Fruit fly (Drosophila melanogaster) whole organism, embryonic: Measurements from ENCODE around the gene mRpS30.

ENCODE experiments used
- BEAF-32 ChIP-seq: fragments of 200-800 bp; sonication (Bioruptor generic); optimal IDR thresholded peaks from 3 replicates; lab custom pipeline; 2017; ENCODE audit warnings: missing biosample characterization, missing genetic modification characterization, mild to moderate bottlenecking, moderate library complexity, missing genetic modification reagents
- Bgb ChIP-seq: fragments of 200-800 bp; sonication (Bioruptor generic); IDR thresholded peaks from 2 replicates; pipeline ENCODE4 v1.3.6; 2022; ENCODE audit warnings: missing biosample characterization, missing genetic modification characterization; ENCODE audit not compliant: partially characterized antibody
- CG14441 ChIP-seq: fragments of 200-800 bp; sonication (Bioruptor generic); IDR thresholded peaks from 2 replicates; pipeline ENCODE4 v1.3.6; 2022; ENCODE audit warnings: missing biosample characterization, missing genetic modification characterization
- CG15479 ChIP-seq: fragments of 200-800 bp; sonication (Bioruptor generic); optimal IDR thresholded peaks from 3 replicates; lab custom pipeline; 2019; ENCODE audit warnings: missing biosample characterization, mild to moderate bottlenecking, missing genetic modification characterization, moderate library complexity
- CG16779 ChIP-seq: fragments of 200-800 bp; sonication (Bioruptor generic); IDR thresholded peaks from 2 replicates; pipeline ENCODE4 v1.3.6; 2022; ENCODE audit warnings: missing biosample characterization, missing genetic modification characterization
- CG17328 ChIP-seq: fragments of 200-800 bp; sonication (Bioruptor generic); IDR thresholded peaks from 2 replicates; pipeline ENCODE4 v1.3.6; 2022; ENCODE audit warnings: missing biosample characterization, missing genetic modification characterization
- CG17568 ChIP-seq: fragments of 200-800 bp; sonication (Bioruptor generic); optimal IDR thresholded peaks from 2 replicates; lab custom pipeline; 2018; ENCODE audit warnings: missing biosample characterization, mild to moderate bottlenecking, missing genetic modification characterization, moderate library complexity
- CG18262 ChIP-seq: fragments of 200-800 bp; optimal IDR thresholded peaks from 3 replicates; lab custom pipeline; 2019; ENCODE audit warnings: missing biosample characterization, mild to moderate bottlenecking, missing genetic modification characterization, moderate library complexity
- CG2678 ChIP-seq: fragments of 200-800 bp; sonication (Bioruptor generic); optimal IDR thresholded peaks from 3 replicates; lab custom pipeline; 2019; ENCODE audit warnings: missing biosample characterization, mild to moderate bottlenecking, missing genetic modification characterization, moderate library complexity
- CG2712 ChIP-seq: fragments of 200-800 bp; optimal IDR thresholded peaks from 3 replicates; lab custom pipeline; 2019; ENCODE audit warnings: missing biosample characterization, mild to moderate bottlenecking, missing genetic modification characterization, moderate library complexity
- CG30020 ChIP-seq: fragments of 200-800 bp; optimal IDR thresholded peaks from 2 replicates; lab custom pipeline; 2019; ENCODE audit warnings: missing biosample characterization, mild to moderate bottlenecking, missing genetic modification characterization, moderate library complexity
- CG31441 ChIP-seq: fragments of 200-800 bp; sonication (Bioruptor generic); IDR thresholded peaks from 2 replicates; pipeline ENCODE4 v1.3.6; 2022; ENCODE audit warnings: missing biosample characterization, missing genetic modification characterization
- CG3838 ChIP-seq: fragments of 200-800 bp; sonication (Bioruptor generic); optimal IDR thresholded peaks from 3 replicates; lab custom pipeline; 2016; ENCODE audit warnings: missing biosample characterization, missing genetic modification characterization
- CG6654 ChIP-seq: fragments of 200-800 bp; sonication (Bioruptor generic); optimal IDR thresholded peaks from 2 replicates; lab custom pipeline; 2017; ENCODE audit warnings: missing biosample characterization, mild to moderate bottlenecking, missing genetic modification characterization
- CG8089 ChIP-seq: fragments of 200-800 bp; sonication (Bioruptor generic); optimal IDR thresholded peaks from 3 replicates; lab custom pipeline; 2016; ENCODE audit warnings: missing biosample characterization, missing genetic modification characterization
- CG8388 ChIP-seq: fragments of 200-800 bp; sonication (Bioruptor generic); optimal IDR thresholded peaks from 2 replicates; lab custom pipeline; 2019; ENCODE audit warnings: missing biosample characterization, mild to moderate bottlenecking, missing genetic modification characterization, moderate library complexity
- Dek ChIP-seq: fragments of 200-800 bp; sonication (Bioruptor generic); optimal IDR thresholded peaks from 3 replicates; lab custom pipeline; 2019; ENCODE audit warnings: missing biosample characterization, mild to moderate bottlenecking, missing genetic modification characterization, moderate library complexity
- Dll ChIP-seq: fragments of 200-800 bp; sonication (Bioruptor generic); IDR thresholded peaks from 4 replicates; pipeline ENCODE4 v1.3.6; 2022; ENCODE audit warnings: missing biosample characterization, missing genetic modification characterization; ENCODE audit not compliant: partially characterized antibody
- E2f2 ChIP-seq: fragments of 200-800 bp; sonication (Bioruptor generic); IDR thresholded peaks from 2 replicates; pipeline ENCODE4 v1.3.6; 2022; ENCODE audit warnings: missing biosample characterization, missing genetic modification characterization
- Fer1 ChIP-seq: fragments of 200-800 bp; sonication (Bioruptor generic); optimal IDR thresholded peaks from 2 replicates; lab custom pipeline; 2017; ENCODE audit warnings: missing biosample characterization, mild to moderate bottlenecking, missing genetic modification characterization
- HLH3B ChIP-seq: fragments of 200-800 bp; sonication (Bioruptor generic); IDR thresholded peaks from 2 replicates; pipeline ENCODE4 v1.3.6; 2022; ENCODE audit warnings: missing biosample characterization, missing genetic modification characterization
- HmgD ChIP-seq: fragments of 200-800 bp; sonication (Bioruptor generic); optimal IDR thresholded peaks from 3 replicates; lab custom pipeline; 2016; ENCODE audit warnings: missing biosample characterization, missing genetic modification characterization
- HmgZ ChIP-seq: fragments of 200-800 bp; sonication (Bioruptor generic); optimal IDR thresholded peaks from 2 replicates; lab custom pipeline; 2018; ENCODE audit warnings: missing biosample characterization, mild to moderate bottlenecking, missing genetic modification characterization
- Hmx ChIP-seq: fragments of 200-800 bp; sonication (Bioruptor generic); optimal IDR thresholded peaks from 2 replicates; lab custom pipeline; 2016; ENCODE audit warnings: missing biosample characterization, missing genetic modification characterization
- Hr39 ChIP-seq: fragments of >200 bp; optimal IDR thresholded peaks from 2 replicates; lab custom pipeline; 2017
- Ravus ChIP-seq: fragments of 200-800 bp; sonication (Bioruptor generic); IDR thresholded peaks from 2 replicates; pipeline ENCODE4 v1.3.6; 2022; ENCODE audit warnings: missing biosample characterization, missing genetic modification characterization
- Spps ChIP-seq: fragments of 200-800 bp; sonication (Bioruptor generic); optimal IDR thresholded peaks from 2 replicates; lab custom pipeline; 2018; ENCODE audit warnings: missing biosample characterization, mild to moderate bottlenecking, missing genetic modification characterization
- Sry-δ ChIP-seq: fragments of 200-800 bp; sonication (Bioruptor generic); optimal IDR thresholded peaks from 2 replicates; lab custom pipeline; 2016; ENCODE audit warnings: missing biosample characterization, missing genetic modification characterization
- Stat92E ChIP-seq, 3 experiments: fragments of >200 bp in 2 of 3; fragments of 200-800 bp in 1 of 3; sonication (Bioruptor generic) in 1 of 3; optimal IDR thresholded peaks; 2 replicates each; lab custom pipeline; 2017 to 2019; ENCODE audit warnings: missing biosample characterization in 3 of 3, missing genetic modification characterization in 3 of 3, mild to moderate bottlenecking in 1 of 3, moderate library complexity in 1 of 3
- Trl ChIP-seq, 3 experiments: fragments of >200 bp in 2 of 3; fragments of 200-800 bp in 1 of 3; sonication (Bioruptor generic) in 1 of 3; optimal IDR thresholded peaks; 2 replicates in 1 of 3; 3 replicates in 2 of 3; lab custom pipeline; 2016 to 2017; ENCODE audit warnings: missing biosample characterization in 1 of 3, missing genetic modification characterization in 1 of 3
- abd-A ChIP-seq: fragments of 200-800 bp; sonication (Bioruptor generic); optimal IDR thresholded peaks from 3 replicates; lab custom pipeline; 2019; ENCODE audit warnings: missing biosample characterization, mild to moderate bottlenecking, missing genetic modification characterization, moderate library complexity
- ato ChIP-seq: fragments of 200-800 bp; sonication (Bioruptor generic); IDR thresholded peaks from 2 replicates; pipeline ENCODE4 v1.3.6; 2022; ENCODE audit warnings: missing biosample characterization, missing genetic modification characterization; ENCODE audit not compliant: partially characterized antibody
- btn ChIP-seq: fragments of 200-800 bp; sonication (Bioruptor generic); optimal IDR thresholded peaks from 2 replicates; lab custom pipeline; 2016; ENCODE audit warnings: missing biosample characterization, missing genetic modification characterization
- fu2 ChIP-seq: fragments of 200-800 bp; sonication (Bioruptor generic); optimal IDR thresholded peaks from 2 replicates; lab custom pipeline; 2016; ENCODE audit warnings: missing biosample characterization, missing genetic modification characterization
- hbn ChIP-seq: fragments of 200-800 bp; sonication (Bioruptor generic); IDR thresholded peaks from 2 replicates; pipeline ENCODE4 v1.3.6; 2022; ENCODE audit warnings: missing biosample characterization, missing genetic modification characterization; ENCODE audit not compliant: partially characterized antibody
- lov ChIP-seq, 2 experiments: fragments of 200-800 bp in 1 of 2; fragments of >200 bp in 1 of 2; sonication (Bioruptor generic) in 1 of 2; IDR thresholded peaks in 1 of 2; optimal IDR thresholded peaks in 1 of 2; 2 replicates in 1 of 2; 3 replicates in 1 of 2; pipeline versions ENCODE4 v1.3.6 to Lab custom; 2017 to 2022; ENCODE audit warnings: missing biosample characterization in 1 of 2, missing genetic modification characterization in 1 of 2
- mld ChIP-seq: fragments of 200-800 bp; sonication (Bioruptor generic); IDR thresholded peaks from 3 replicates; pipeline ENCODE4 v1.3.6; 2022; ENCODE audit warnings: missing biosample characterization, missing genetic modification characterization; ENCODE audit not compliant: partially characterized antibody
- nom ChIP-seq: fragments of 200-800 bp; sonication (Bioruptor generic); optimal IDR thresholded peaks from 2 replicates; lab custom pipeline; 2017; ENCODE audit warnings: missing biosample characterization, missing genetic modification characterization, mild to moderate bottlenecking, moderate library complexity, missing genetic modification reagents
- odd ChIP-seq: fragments of 200-800 bp; sonication (Bioruptor generic); optimal IDR thresholded peaks from 2 replicates; lab custom pipeline; 2017; ENCODE audit warnings: missing biosample characterization, mild to moderate bottlenecking, missing genetic modification characterization
- pan ChIP-seq, 4 experiments: fragments of >200 bp in 3 of 4; fragments of 200-800 bp in 1 of 4; sonication (Bioruptor generic) in 1 of 4; optimal IDR thresholded peaks in 3 of 4; IDR thresholded peaks in 1 of 4; 2 replicates each; pipeline versions ENCODE4 v1.3.6 to Lab custom; 2017 to 2022; ENCODE audit warnings: missing biosample characterization in 2 of 4, missing genetic modification characterization in 2 of 4, mixed read lengths in 1 of 4
- ro ChIP-seq: fragments of 200-800 bp; sonication (Bioruptor generic); IDR thresholded peaks from 2 replicates; pipeline ENCODE4 v1.3.6; 2022; ENCODE audit warnings: missing biosample characterization, missing genetic modification characterization
- scrt ChIP-seq: fragments of 200-800 bp; sonication (Bioruptor generic); optimal IDR thresholded peaks from 2 replicates; lab custom pipeline; 2018; ENCODE audit warnings: missing biosample characterization, mild to moderate bottlenecking, missing genetic modification characterization, moderate library complexity
- so ChIP-seq: fragments of 200-800 bp; sonication (Bioruptor generic); IDR thresholded peaks from 3 replicates; pipeline ENCODE4 v1.3.6; 2022; ENCODE audit warnings: missing biosample characterization, missing genetic modification characterization
- sqz ChIP-seq: fragments of 200-800 bp; sonication (Bioruptor generic); optimal IDR thresholded peaks from 3 replicates; lab custom pipeline; 2018; ENCODE audit warnings: missing biosample characterization, mild to moderate bottlenecking, missing genetic modification characterization
- stwl ChIP-seq: fragments of 200-800 bp; sonication (Bioruptor generic); optimal IDR thresholded peaks from 3 replicates; lab custom pipeline; 2018; ENCODE audit warnings: missing biosample characterization, mild to moderate bottlenecking, missing genetic modification characterization, moderate library complexity
- tgo ChIP-seq: fragments of 200-800 bp; sonication (Bioruptor generic); IDR thresholded peaks from 3 replicates; pipeline ENCODE4 v1.3.6; 2022; ENCODE audit warnings: missing biosample characterization, missing genetic modification characterization
- toy ChIP-seq: fragments of 200-800 bp; sonication (Bioruptor generic); IDR thresholded peaks from 2 replicates; pipeline ENCODE4 v1.3.6; 2022; ENCODE audit warnings: missing biosample characterization, missing genetic modification characterization
- ttk ChIP-seq: fragments of 200-800 bp; sonication (Bioruptor generic); IDR thresholded peaks from 2 replicates; pipeline ENCODE4 v2.1.2; 2022; ENCODE audit warnings: missing biosample characterization, missing genetic modification characterization
- zfh2 ChIP-seq: fragments of 200-800 bp; sonication (Bioruptor generic); optimal IDR thresholded peaks from 2 replicates; lab custom pipeline; 2016; ENCODE audit warnings: missing biosample characterization, missing genetic modification characterization

The mRpS30 gene

dm6 chrX:15748945-15749344 is 36.9 kb upstream of the mRpS30 start, which contains the start of gene Mvd (continued):
- TF ChIP-seq CG17568 (GFP tag; lab: Kevin White, UChicago), result no peak
- no peak for TF ChIP-seq btn (GFP tag; lab: Kevin White, UChicago)
- no peak for TF ChIP-seq CG6654
- no peak for TF ChIP-seq pan (optimal IDR thresholded peaks at IDR 0.05; lab: Kevin White, UChicago)
- TF ChIP-seq pan (GFP tag; optimal IDR thresholded peaks at IDR 0.05 in 1 of 2, IDR thresholded peaks at IDR 0.05 in 1 of 2), result no peak
- TF ChIP-seq fu2 (GFP tag; lab: Kevin White, UChicago), result no peak
- TF ChIP-seq Stat92E (GFP tag; optimal IDR thresholded peaks at IDR 0.05; lab: Kevin White, UChicago), result peak in 1 of 3 experiments; percentile 3
- TF ChIP-seq Spps, result no peak
- TF ChIP-seq ato (GFP tag; lab: Robert Waterston, UW), result no peak
- TF ChIP-seq nom (GFP tag; lab: Kevin White, UChicago), result peak; percentile 7
- TF ChIP-seq tgo (GFP tag; lab: Robert Waterston, UW), result no peak
- no peak for TF ChIP-seq abd-A (tag; lab: Kevin White, UChicago)
- no peak for TF ChIP-seq Trl (optimal IDR thresholded peaks at IDR 0.05; lab: Kevin White, UChicago)
- no peak for TF ChIP-seq Trl (GFP tag; optimal IDR thresholded peaks at IDR 0.05; lab: Kevin White, UChicago)
- peak; percentile 54 for TF ChIP-seq BEAF-32 (GFP tag; lab: Kevin White, UChicago)
- no peak for TF ChIP-seq HmgD (GFP tag; lab: Kevin White, UChicago)
- TF ChIP-seq E2f2 (GFP tag; lab: Robert Waterston, UW), result peak; percentile 58
- TF ChIP-seq CG16779 (GFP tag; lab: Robert Waterston, UW), result no peak
- TF ChIP-seq zfh2 (GFP tag; lab: Kevin White, UChicago), result no peak
- no peak for TF ChIP-seq CG8388 (GFP tag; lab: Kevin White, UChicago)
- peak; percentile 51 for TF ChIP-seq Bgb (GFP tag; lab: Robert Waterston, UW)
- TF ChIP-seq CG31441 (GFP tag; lab: Robert Waterston, UW), result no peak
- TF ChIP-seq CG3838 (GFP tag; lab: Kevin White, UChicago), result no peak
- TF ChIP-seq Hr39 (lab: Kevin White, UChicago), result no peak
- no peak for TF ChIP-seq hbn (GFP tag; lab: Robert Waterston, UW)
- TF ChIP-seq CG30020 (tag; lab: Kevin White, UChicago), result peak; percentile 39
- no peak for TF ChIP-seq toy (GFP tag; lab: Robert Waterston, UW)
- no peak for TF ChIP-seq ro (GFP tag; lab: Robert Waterston, UW)
- TF ChIP-seq CG2712 (tag; lab: Kevin White, UChicago), result peak; percentile 45
- TF ChIP-seq CG14441 (GFP tag; lab: Robert Waterston, UW), result no peak
- TF ChIP-seq mld (GFP tag; lab: Robert Waterston, UW), result no peak
- TF ChIP-seq stwl (tag; lab: Kevin White, UChicago), result peak; percentile 44
- 0 out of 4 replicates have a peak, but pooled peaks have one; percentile 17 for TF ChIP-seq Dll (GFP tag; lab: Robert Waterston, UW)
- peak; percentile 53 for TF ChIP-seq Sry-δ (GFP tag; lab: Kevin White, UChicago)
- no peak for TF ChIP-seq CG18262 (tag; lab: Kevin White, UChicago)
- no peak for TF ChIP-seq CG17328 (GFP tag; lab: Robert Waterston, UW)
- no peak for TF ChIP-seq ttk (GFP tag; lab: Robert Waterston, UW)
- peak; percentile 80 for TF ChIP-seq scrt (GFP tag; lab: Kevin White, UChicago)
- no peak for TF ChIP-seq odd (GFP tag; lab: Kevin White, UChicago)
- TF ChIP-seq HmgZ (tag; lab: Kevin White, UChicago), result peak; percentile 74
- TF ChIP-seq Ravus (GFP tag; lab: Robert Waterston, UW), result no peak
- no peak for TF ChIP-seq so (GFP tag; lab: Robert Waterston, UW)
- no peak for TF ChIP-seq Hmx
- no peak for TF ChIP-seq HLH3B (GFP tag; lab: Robert Waterston, UW)
- no peak for TF ChIP-seq CG2678 (tag; lab: Kevin White, UChicago)
- TF ChIP-seq sqz, result no peak
- no peak for TF ChIP-seq CG15479 (GFP tag; lab: Kevin White, UChicago)
- TF ChIP-seq lov (optimal IDR thresholded peaks at IDR 0.05; lab: Kevin White, UChicago), result no peak
- TF ChIP-seq lov (GFP tag; IDR thresholded peaks at IDR 0.05; lab: Robert Waterston, UW), result no peak
- TF ChIP-seq Fer1 (GFP tag; lab: Kevin White, UChicago), result peak; percentile 39
- TF ChIP-seq Dek (tag; lab: Kevin White, UChicago), result no peak
- TF ChIP-seq CG8089 (GFP tag; lab: Kevin White, UChicago), result no peak
